Worm (Caenorhabditis elegans) whole organism, late embryonic: ENCODE results near the gene K07F5.8.

ENCODE experiments used
- C08G9.2 ChIP-seq: sonication (generic microtip); optimal IDR thresholded peaks from 2 replicates; lab custom pipeline; 2016; ENCODE audit warnings: mild to moderate bottlenecking, missing genetic modification characterization, moderate library complexity, missing compliant biosample characterization
- ama-1 ChIP-seq: fragments of 150-350 bp; optimal IDR thresholded peaks from 2 replicates; lab custom pipeline; 2014
- ceh-48 ChIP-seq: sonication (generic microtip); optimal IDR thresholded peaks from 2 replicates; lab custom pipeline; 2016; ENCODE audit warnings: missing genetic modification characterization, inconsistent platforms, missing compliant biosample characterization
- ceh-6 ChIP-seq: fragments of 200-800 bp; sonication (Bioruptor generic); optimal IDR thresholded peaks from 2 replicates; lab custom pipeline; 2018; ENCODE audit warnings: mild to moderate bottlenecking, missing genetic modification characterization, missing compliant biosample characterization
- dmd-4 ChIP-seq: sonication (generic microtip); optimal IDR thresholded peaks from 2 replicates; lab custom pipeline; 2016; ENCODE audit warnings: borderline replicate concordance, missing genetic modification characterization, missing compliant biosample characterization
- ets-4 ChIP-seq: sonication (generic microtip); optimal IDR thresholded peaks from 2 replicates; lab custom pipeline; 2016; ENCODE audit warnings: missing genetic modification characterization, missing compliant biosample characterization
- fax-1 ChIP-seq: sonication (generic microtip); optimal IDR thresholded peaks from 2 replicates; lab custom pipeline; 2016; ENCODE audit warnings: missing genotype, missing genetic modification characterization, missing compliant biosample characterization
- fkh-10 ChIP-seq: fragments of 150-350 bp; optimal IDR thresholded peaks from 2 replicates; lab custom pipeline; 2014; ENCODE audit warnings: missing biosample characterization, missing genetic modification reagents, missing genetic modification characterization
- nfya-1 ChIP-seq: sonication (generic microtip); optimal IDR thresholded peaks from 2 replicates; lab custom pipeline; 2017; ENCODE audit warnings: missing genetic modification characterization, mild to moderate bottlenecking, missing compliant biosample characterization, antibody characterized with exemption, moderate library complexity
- pax-1 ChIP-seq: fragments of 150-350 bp; optimal IDR thresholded peaks from 2 replicates; lab custom pipeline; 2014; ENCODE audit warnings: missing biosample characterization, missing genetic modification characterization
- pha-4 ChIP-seq: fragments of 150-350 bp; optimal IDR thresholded peaks from 2 replicates; lab custom pipeline; 2018; ENCODE audit warnings: missing biosample characterization, missing genetic modification reagents, missing genetic modification characterization
- pqm-1 ChIP-seq: sonication (generic microtip); optimal IDR thresholded peaks from 2 replicates; lab custom pipeline; 2016; ENCODE audit warnings: missing genetic modification characterization, missing compliant biosample characterization
- sox-4 ChIP-seq: sonication (generic microtip); optimal IDR thresholded peaks from 2 replicates; lab custom pipeline; 2017; ENCODE audit warnings: mild to moderate bottlenecking, missing genetic modification characterization, inconsistent platforms, missing compliant biosample characterization
- ztf-16 ChIP-seq: sonication (generic microtip); optimal IDR thresholded peaks from 2 replicates; lab custom pipeline; 2017; ENCODE audit warnings: missing genetic modification characterization, missing compliant biosample characterization

DNA sequence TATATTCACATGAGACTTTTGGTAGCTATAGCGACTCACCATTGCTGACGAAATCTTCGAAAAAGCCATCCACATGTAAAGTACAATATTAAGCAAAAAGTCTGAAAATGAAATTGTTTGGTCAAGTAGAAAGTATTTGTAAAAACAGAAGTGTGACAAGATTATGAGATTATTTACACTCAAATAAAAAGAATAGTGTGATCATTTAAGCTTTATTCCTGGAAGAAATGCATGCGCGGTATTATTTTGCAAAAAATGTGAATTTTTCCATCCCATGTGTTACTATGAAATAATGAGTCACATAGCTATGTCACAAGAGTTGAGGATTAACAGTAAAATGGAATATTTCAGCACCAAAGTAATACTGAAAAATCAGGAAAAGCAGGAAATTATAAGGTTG is 38.9 kb downstream of the K07F5.8 start, which contains the start of gene dct-15:
- TF ChIP-seq ets-4 (tag; lab: Kevin White, UChicago) (no peak), ceh-6 (no peak), dmd-4 (tag; lab: Kevin White, UChicago) (no peak), pax-1 (no peak), pha-4 (no peak), ceh-48 (no peak), fkh-10 (GFP tag; lab: Kevin White, UChicago) (no peak), ztf-16 (tag; lab: Kevin White, UChicago) (no peak), ama-1 (lab: Kevin White, UChicago) (no peak), nfya-1 (no peak), fax-1 (no peak), pqm-1 (tag; lab: Kevin White, UChicago) (no peak), C08G9.2 (no peak), sox-4 (tag; lab: Kevin White, UChicago) (no peak)
